Worm (Caenorhabditis elegans) whole organism, early embryonic: ENCODE results near the gene tex-2.

Source experiments
- B0310.2 ChIP-seq: sonication (generic microtip); optimal IDR thresholded peaks from 2 replicates; lab custom pipeline; 2016; ENCODE audit warnings: mild to moderate bottlenecking, missing genetic modification characterization, missing compliant biosample characterization
- F13C5.2 ChIP-seq: sonication (generic microtip); optimal IDR thresholded peaks from 2 replicates; lab custom pipeline; 2017; ENCODE audit warnings: mild to moderate bottlenecking, missing genetic modification characterization, inconsistent platforms, missing compliant biosample characterization
- aly-1 ChIP-seq: sonication (generic microtip); optimal IDR thresholded peaks from 2 replicates; lab custom pipeline; 2016; ENCODE audit warnings: missing genetic modification characterization, missing compliant biosample characterization
- ama-1 ChIP-seq: fragments of 150-350 bp; optimal IDR thresholded peaks from 2 replicates; lab custom pipeline; 2014
- ceh-13 ChIP-seq: fragments of 200-800 bp; sonication (Bioruptor generic); optimal IDR thresholded peaks from 2 replicates; lab custom pipeline; 2018; ENCODE audit warnings: mild to moderate bottlenecking, missing genetic modification characterization, missing compliant biosample characterization
- ceh-36 ChIP-seq: sonication (generic microtip); optimal IDR thresholded peaks from 2 replicates; lab custom pipeline; 2016; ENCODE audit warnings: missing genetic modification characterization, inconsistent platforms, missing compliant biosample characterization
- ets-7 ChIP-seq: sonication (generic microtip); optimal IDR thresholded peaks from 2 replicates; lab custom pipeline; 2016; ENCODE audit warnings: missing genotype, missing genetic modification characterization, missing compliant biosample characterization
- flt-1 ChIP-seq: fragments of 200-800 bp; sonication (Bioruptor generic); IDR thresholded peaks from 2 replicates; pipeline ENCODE4 v1.3.6; 2022; ENCODE audit warnings: missing genetic modification characterization, missing compliant biosample characterization
- hmbx-1 ChIP-seq: sonication (generic microtip); optimal IDR thresholded peaks from 2 replicates; lab custom pipeline; 2016; ENCODE audit warnings: mild to moderate bottlenecking, missing genetic modification characterization, missing compliant biosample characterization
- hmg-4 ChIP-seq: fragments of 200-800 bp; sonication (Bioruptor generic); optimal IDR thresholded peaks from 2 replicates; lab custom pipeline; 2018; ENCODE audit warnings: mild to moderate bottlenecking, missing genetic modification characterization, missing compliant biosample characterization
- hnd-1 ChIP-seq: sonication (generic microtip); optimal IDR thresholded peaks from 2 replicates; lab custom pipeline; 2016; ENCODE audit warnings: missing genetic modification characterization, missing compliant biosample characterization
- pes-1 ChIP-seq: fragments of 200-800 bp; sonication (Bioruptor generic); IDR thresholded peaks from 2 replicates; pipeline ENCODE4 v1.3.6; 2022; ENCODE audit warnings: missing genetic modification reagents, missing genetic modification characterization, missing compliant biosample characterization
- scrt-1 ChIP-seq: fragments of 200-800 bp; sonication (Bioruptor generic); IDR thresholded peaks from 2 replicates; pipeline ENCODE4 v1.3.6; 2022; ENCODE audit warnings: missing genetic modification characterization, missing compliant biosample characterization
- sea-1 ChIP-seq: fragments of 200-800 bp; sonication (Bioruptor generic); conservative IDR thresholded peaks from 2 replicates; pipeline ENCODE4 v1.3.6; 2022; ENCODE audit warnings: missing genetic modification characterization, missing compliant biosample characterization
- tbx-11 ChIP-seq: fragments of 200-800 bp; sonication (Bioruptor generic); IDR thresholded peaks from 2 replicates; pipeline ENCODE4 v1.3.6; 2022; ENCODE audit warnings: missing genetic modification characterization, missing compliant biosample characterization
- tbx-37 ChIP-seq: fragments of 200-800 bp; sonication (Bioruptor generic); conservative IDR thresholded peaks from 2 replicates; pipeline ENCODE4 v1.3.6; 2022; ENCODE audit warnings: missing genetic modification reagents, missing genetic modification characterization, missing compliant biosample characterization
- tra-4 ChIP-seq: sonication (generic microtip); optimal IDR thresholded peaks from 2 replicates; lab custom pipeline; 2017; ENCODE audit warnings: missing genetic modification characterization, missing compliant biosample characterization

Gene tex-2

DNA sequence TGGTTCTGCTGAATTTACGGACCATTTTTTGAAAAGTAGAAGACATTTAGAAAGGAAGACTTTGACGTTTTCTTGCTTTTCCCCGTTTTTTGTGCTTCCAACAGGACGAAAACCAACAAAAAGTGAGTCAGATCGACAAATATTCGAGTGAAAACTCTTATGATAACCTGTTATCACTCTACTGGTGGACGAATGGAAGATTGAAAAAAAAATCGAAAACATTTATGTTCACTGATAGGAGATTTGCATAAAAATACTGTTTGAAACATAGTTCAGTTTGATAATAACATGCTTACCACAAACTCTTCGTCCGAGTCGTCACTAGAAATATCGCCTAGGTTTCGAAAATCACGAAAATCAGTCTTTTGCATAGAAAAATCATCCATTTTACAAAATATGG, 1.0 kb downstream of the tex-2 start:
- TF ChIP-seq tra-4 (tag; lab: Kevin White, UChicago): no peak
- TF ChIP-seq F13C5.2 (tag; lab: Kevin White, UChicago): no peak
- TF ChIP-seq sea-1 (GFP tag; lab: Robert Waterston, UW): no peak
- no peak for TF ChIP-seq ets-7
- no peak for TF ChIP-seq tbx-11 (GFP tag; lab: Robert Waterston, UW)
- no peak for TF ChIP-seq ceh-13 (GFP tag; lab: Kevin White, UChicago)
- TF ChIP-seq hmbx-1 (tag; lab: Kevin White, UChicago): no peak
- no peak for TF ChIP-seq tbx-37 (GFP tag; lab: Robert Waterston, UW)
- no peak for TF ChIP-seq ama-1
- TF ChIP-seq hnd-1 (tag; lab: Kevin White, UChicago): no peak
- TF ChIP-seq flt-1: no peak

DNA sequence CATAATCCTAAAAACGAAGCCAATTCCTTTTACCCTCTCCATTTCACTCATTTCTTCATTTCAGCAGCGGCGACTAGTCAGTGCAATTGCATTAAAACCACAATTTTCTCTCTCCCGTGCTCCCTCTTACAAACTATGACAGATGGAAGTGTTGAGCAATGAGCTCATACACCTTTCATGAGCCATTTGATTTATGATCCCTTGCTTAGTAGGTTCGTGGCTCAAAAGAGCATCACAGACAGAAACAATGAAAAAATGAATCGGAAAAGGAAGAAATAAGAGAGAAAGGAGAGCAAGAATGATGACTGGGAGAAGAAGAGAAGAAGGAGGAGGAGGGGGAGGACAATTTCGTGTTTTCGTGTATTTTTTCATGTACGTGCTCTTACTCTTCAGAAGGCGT, 1.9 kb downstream of the tex-2 start:
- no peak for TF ChIP-seq pes-1 (GFP tag; lab: Robert Waterston, UW)

DNA sequence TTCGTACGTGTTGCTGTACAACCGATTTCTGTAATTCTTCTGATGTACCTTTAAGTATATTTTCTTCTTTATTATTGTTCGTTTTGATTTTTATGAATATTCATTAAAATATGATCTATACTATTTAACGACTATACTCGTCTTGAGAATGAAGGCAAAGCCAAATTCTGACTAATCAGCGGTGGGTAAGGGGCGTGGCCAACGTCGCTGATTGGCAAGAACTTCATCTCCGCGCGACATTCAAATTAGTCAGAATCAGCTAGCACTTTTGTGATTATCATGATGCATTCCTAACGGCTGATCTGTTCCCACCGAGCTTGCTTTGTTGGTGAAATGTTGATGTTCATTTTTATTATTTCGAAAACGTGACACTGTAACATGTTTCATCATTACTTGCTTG, 6.5 kb downstream of the tex-2 start:
- no peak for TF ChIP-seq tbx-37 (GFP tag; lab: Robert Waterston, UW)
- TF ChIP-seq ceh-36 (tag; lab: Kevin White, UChicago): no peak
- TF ChIP-seq aly-1 (tag; lab: Kevin White, UChicago): no peak
- no peak for TF ChIP-seq sea-1 (GFP tag; lab: Robert Waterston, UW)
- TF ChIP-seq hnd-1 (tag; lab: Kevin White, UChicago): no peak
- TF ChIP-seq hmbx-1 (tag; lab: Kevin White, UChicago): no peak
- no peak for TF ChIP-seq pes-1 (GFP tag; lab: Robert Waterston, UW)
- no peak for TF ChIP-seq hmg-4 (GFP tag; lab: Kevin White, UChicago)
- no peak for TF ChIP-seq scrt-1 (GFP tag; lab: Robert Waterston, UW)
- no peak for TF ChIP-seq tra-4 (tag; lab: Kevin White, UChicago)
- TF ChIP-seq ama-1: no peak
- TF ChIP-seq B0310.2: no peak
- no peak for TF ChIP-seq F13C5.2 (tag; lab: Kevin White, UChicago)
- no peak for TF ChIP-seq ceh-13 (GFP tag; lab: Kevin White, UChicago)
- TF ChIP-seq ets-7: no peak
- TF ChIP-seq tbx-11 (GFP tag; lab: Robert Waterston, UW): no peak
- TF ChIP-seq flt-1: no peak

DNA sequence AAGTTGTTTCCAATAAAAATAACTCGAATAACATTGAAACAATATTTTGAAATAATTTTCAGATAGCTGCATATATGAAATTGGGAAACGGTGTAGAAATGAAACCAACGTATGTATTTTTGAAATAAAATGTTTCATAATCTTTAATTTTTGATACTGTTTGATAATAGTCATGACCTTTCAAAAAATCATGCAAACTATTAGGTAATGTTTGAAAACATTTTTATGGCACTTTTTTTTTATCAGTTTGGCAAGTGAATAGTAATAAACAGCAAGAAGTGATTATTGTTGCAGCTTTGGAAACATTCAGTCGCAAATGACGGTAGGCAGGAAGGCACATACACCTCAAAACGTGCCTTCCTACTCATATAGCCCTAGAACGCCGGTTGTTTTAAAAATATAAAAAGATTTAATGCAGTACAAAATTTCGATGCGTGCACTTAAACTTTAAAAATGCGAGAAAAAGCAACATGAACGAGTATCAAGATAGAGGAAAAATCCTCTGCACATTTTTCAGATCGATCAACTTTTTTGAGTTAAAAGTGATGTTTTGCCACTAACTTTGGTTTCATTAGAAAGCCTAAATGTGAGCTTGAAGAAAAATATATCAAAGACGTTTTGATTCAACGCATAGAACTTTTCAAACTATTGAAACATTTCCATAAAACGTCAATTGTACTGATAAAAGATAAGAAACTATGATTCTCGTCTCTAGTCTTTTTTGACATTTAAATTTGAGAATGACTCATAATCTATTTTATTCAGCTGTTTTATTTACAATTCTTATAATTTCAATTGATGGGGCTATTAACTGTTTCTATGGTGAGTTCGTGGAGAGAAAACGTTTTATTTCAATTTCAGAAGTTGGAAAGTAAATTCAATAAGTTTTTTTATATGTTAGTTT, 7.8 kb downstream of the tex-2 start, which contains the start of gene F55C12.19:
F55C12.19 (plus strand) TSS at position 735 of the 904 bp plus-strand sequence.
- TF ChIP-seq flt-1 (no peak), sea-1 (GFP tag; lab: Robert Waterston, UW) (no peak), tra-4 (tag; lab: Kevin White, UChicago) (no peak), F13C5.2 (tag; lab: Kevin White, UChicago) (no peak), aly-1 (tag; lab: Kevin White, UChicago) (no peak), B0310.2 (no peak), hmg-4 (GFP tag; lab: Kevin White, UChicago) (no peak)

DNA sequence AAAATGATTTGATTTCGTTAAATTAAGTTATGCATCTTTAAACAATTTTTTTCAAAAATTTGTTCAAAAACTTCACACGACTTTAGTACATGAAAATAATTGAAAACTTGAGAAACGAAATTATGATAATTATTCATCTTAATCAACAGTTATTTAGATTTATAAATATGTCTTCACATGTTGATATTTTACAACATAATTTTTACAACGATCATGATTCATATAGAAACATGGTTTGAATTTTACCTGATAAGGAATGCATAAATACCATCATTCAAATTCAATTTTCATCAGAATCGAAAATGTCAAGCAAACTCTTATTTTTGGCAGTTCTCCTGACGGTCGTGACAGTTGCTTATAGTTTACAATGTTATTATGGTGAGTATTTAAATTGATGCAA, 9.5 kb downstream of the tex-2 start, which contains the start of gene tag-234:
tag-234 (plus strand) TSS at position 301 of the 400 bp plus-strand sequence.
- no peak for TF ChIP-seq tbx-37 (GFP tag; lab: Robert Waterston, UW)
- no peak for TF ChIP-seq ceh-13 (GFP tag; lab: Kevin White, UChicago)
- no peak for TF ChIP-seq hnd-1 (tag; lab: Kevin White, UChicago)

DNA sequence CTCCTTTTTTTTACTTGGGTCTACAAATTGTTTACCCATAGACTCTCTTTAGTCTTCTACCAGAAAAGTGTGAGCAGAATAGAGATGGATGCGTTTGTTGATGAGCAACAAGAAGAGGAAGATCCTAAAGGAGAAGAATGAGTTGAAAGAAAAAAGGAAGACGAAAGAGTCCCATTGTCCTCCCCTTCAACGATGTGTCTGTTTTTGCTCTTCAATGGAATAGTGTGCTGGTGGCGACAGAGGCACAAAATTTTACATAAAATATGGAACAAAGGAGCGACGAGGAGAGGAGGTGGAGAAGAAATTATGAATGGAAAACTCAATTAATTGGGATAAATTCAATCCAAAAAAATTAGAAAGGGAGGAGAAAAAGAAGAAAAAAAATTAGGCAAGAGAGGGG, 12.8 kb downstream of the tex-2 start:
- no peak for TF ChIP-seq pes-1 (GFP tag; lab: Robert Waterston, UW)
- TF ChIP-seq ceh-13 (GFP tag; lab: Kevin White, UChicago): no peak
- TF ChIP-seq scrt-1 (GFP tag; lab: Robert Waterston, UW): no peak
- no peak for TF ChIP-seq B0310.2
- no peak for TF ChIP-seq hmg-4 (GFP tag; lab: Kevin White, UChicago)
- TF ChIP-seq F13C5.2 (tag; lab: Kevin White, UChicago): no peak
- TF ChIP-seq aly-1 (tag; lab: Kevin White, UChicago): no peak
- TF ChIP-seq tbx-37 (GFP tag; lab: Robert Waterston, UW): no peak
- no peak for TF ChIP-seq tra-4 (tag; lab: Kevin White, UChicago)
- TF ChIP-seq ets-7: no peak
- no peak for TF ChIP-seq ama-1
- TF ChIP-seq sea-1 (GFP tag; lab: Robert Waterston, UW): no peak
- TF ChIP-seq ceh-36 (tag; lab: Kevin White, UChicago): no peak
- no peak for TF ChIP-seq hmbx-1 (tag; lab: Kevin White, UChicago)
- TF ChIP-seq tbx-11 (GFP tag; lab: Robert Waterston, UW): no peak
- TF ChIP-seq flt-1: no peak
- TF ChIP-seq hnd-1 (tag; lab: Kevin White, UChicago): no peak

DNA sequence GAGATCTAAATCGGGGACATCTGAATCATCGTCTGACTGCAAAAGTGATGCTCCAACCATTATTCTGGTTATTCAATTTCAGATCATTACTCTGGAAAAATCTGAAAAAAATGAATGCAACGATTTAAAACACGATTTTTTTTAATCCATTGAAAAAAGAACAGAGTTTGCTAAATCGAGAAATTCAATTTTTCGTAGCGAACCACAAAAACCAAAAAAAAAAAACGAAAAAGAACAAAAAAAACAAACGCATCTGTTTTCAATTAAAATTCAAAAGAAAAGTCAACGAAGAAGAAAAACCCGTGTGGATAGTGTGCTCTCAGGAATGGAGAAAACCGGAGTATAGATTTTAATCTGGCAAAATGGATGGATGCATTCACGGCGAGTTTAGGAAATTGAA, 15.1 kb downstream of the tex-2 start, which contains the start of gene F55C12.4:
F55C12.4 (minus strand) TSS at position 101 of the 400 bp plus-strand sequence.
- TF ChIP-seq ceh-13 (GFP tag; lab: Kevin White, UChicago) (no peak), hmg-4 (GFP tag; lab: Kevin White, UChicago) (no peak), tbx-37 (GFP tag; lab: Robert Waterston, UW) (no peak), F13C5.2 (tag; lab: Kevin White, UChicago) (no peak), aly-1 (tag; lab: Kevin White, UChicago) (no peak), tbx-11 (GFP tag; lab: Robert Waterston, UW) (no peak), ets-7 (no peak), flt-1 (no peak), pes-1 (GFP tag; lab: Robert Waterston, UW) (no peak), tra-4 (tag; lab: Kevin White, UChicago) (no peak), hnd-1 (tag; lab: Kevin White, UChicago) (no peak)
